Worm (Caenorhabditis elegans) whole organism, L1 larva: Measurements from ENCODE around the gene Y57E12B.1.

Source experiments
- aly-2 ChIP-seq: fragments of 150-350 bp; optimal IDR thresholded peaks from 2 replicates; lab custom pipeline; 2014; ENCODE audit warnings: missing biosample characterization, missing genetic modification characterization
- ama-1 ChIP-seq: fragments of 150-350 bp; optimal IDR thresholded peaks from 2 replicates; lab custom pipeline; 2014
- efl-3 ChIP-seq: fragments of 200-800 bp; sonication (Bioruptor generic); optimal IDR thresholded peaks from 2 replicates; lab custom pipeline; 2018; ENCODE audit warnings: mild to moderate bottlenecking, missing genetic modification characterization, missing compliant biosample characterization
- elt-2 ChIP-seq: sonication (generic microtip); optimal IDR thresholded peaks from 2 replicates; lab custom pipeline; 2016; ENCODE audit warnings: missing genetic modification characterization, mild to moderate bottlenecking, inconsistent platforms, missing compliant biosample characterization, missing genetic modification reagents
- fkh-8 ChIP-seq: sonication (generic microtip); optimal IDR thresholded peaks from 2 replicates; lab custom pipeline; 2016; ENCODE audit warnings: mild to moderate bottlenecking, missing genetic modification characterization, missing compliant biosample characterization
- lin-35 ChIP-seq, 2 experiments: fragments of 150-350 bp; optimal IDR thresholded peaks; 2 replicates each; lab custom pipeline; 2014; ENCODE audit warnings: missing biosample characterization in 2 of 2, missing genetic modification characterization in 2 of 2, missing genetic modification reagents in 2 of 2
- nhr-11 ChIP-seq: fragments of 150-350 bp; optimal IDR thresholded peaks from 2 replicates; lab custom pipeline; 2014; ENCODE audit warnings: missing biosample characterization, missing genetic modification characterization
- nhr-237 ChIP-seq: fragments of 150-350 bp; optimal IDR thresholded peaks from 2 replicates; lab custom pipeline; 2014; ENCODE audit warnings: missing biosample characterization, missing genetic modification characterization
- nhr-47 ChIP-seq: sonication (generic microtip); optimal IDR thresholded peaks from 2 replicates; lab custom pipeline; 2016; ENCODE audit warnings: mild to moderate bottlenecking, missing genetic modification characterization, moderate library complexity, missing compliant biosample characterization
- pag-3 ChIP-seq: sonication (generic microtip); optimal IDR thresholded peaks from 2 replicates; lab custom pipeline; 2017; ENCODE audit warnings: missing genetic modification characterization, mild to moderate bottlenecking, missing compliant biosample characterization, antibody characterized with exemption, borderline replicate concordance; ENCODE audit not compliant: insufficient read depth
- snpc-4 ChIP-seq: fragments of 150-350 bp; optimal IDR thresholded peaks from 2 replicates; lab custom pipeline; 2014; ENCODE audit warnings: missing biosample characterization, missing genetic modification characterization
- tbx-2 ChIP-seq: sonication (generic microtip); optimal IDR thresholded peaks from 2 replicates; lab custom pipeline; 2016; ENCODE audit warnings: missing genetic modification characterization, missing compliant biosample characterization
- unc-130 ChIP-seq: fragments of 150-350 bp; optimal IDR thresholded peaks from 2 replicates; lab custom pipeline; 2017; ENCODE audit warnings: missing biosample characterization, missing genetic modification characterization, inconsistent platforms

DNA sequence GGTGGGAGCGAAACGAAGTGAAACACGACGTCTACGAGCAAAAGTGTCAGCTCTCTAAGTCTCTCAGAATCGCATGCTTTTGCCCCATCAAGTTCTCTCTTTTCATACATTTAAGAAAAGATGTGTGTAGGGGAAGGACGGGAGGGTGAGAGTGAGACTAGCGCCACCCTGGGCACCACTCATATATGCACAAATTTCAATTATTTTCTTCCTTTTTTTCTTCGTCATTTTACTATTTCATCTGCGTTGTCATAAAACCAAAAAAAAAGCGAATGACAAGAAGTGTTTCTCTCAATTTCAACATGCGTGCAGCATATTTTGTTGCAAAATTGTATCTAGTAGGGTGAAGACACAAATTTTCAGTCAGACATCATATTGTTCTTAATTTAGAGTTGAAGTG, 21.7 kb upstream of the Y57E12B.1 start:
- TF ChIP-seq tbx-2 (tag; lab: Kevin White, UChicago) (no peak), nhr-11 (tag; lab: Kevin White, UChicago) (no peak), lin-35 (GFP tag; optimal IDR thresholded peaks at IDR 0.05; lab: Kevin White, UChicago) (no peak), elt-2 (tag; lab: Kevin White, UChicago) (no peak), efl-3 (no peak), unc-130 (tag; lab: Kevin White, UChicago) (no peak), aly-2 (tag; lab: Kevin White, UChicago) (no peak), nhr-237 (no peak), ama-1 (lab: Kevin White, UChicago) (no peak), fkh-8 (tag; lab: Kevin White, UChicago) (peak; percentile 16), pag-3 (tag; lab: Kevin White, UChicago) (no peak), snpc-4 (tag; lab: Kevin White, UChicago) (no peak), nhr-47 (tag; lab: Kevin White, UChicago) (no peak)
